Fruit fly (Drosophila melanogaster) whole organism, embryonic: Measurements from ENCODE around the gene Ptp10D.

ENCODE experiments used
- Bgb ChIP-seq: fragments of 200-800 bp; sonication (Bioruptor generic); IDR thresholded peaks from 2 replicates; pipeline ENCODE4 v1.3.6; 2022; ENCODE audit warnings: missing biosample characterization, missing genetic modification characterization; ENCODE audit not compliant: partially characterized antibody
- CG11085 ChIP-seq: fragments of 200-800 bp; sonication (Bioruptor generic); IDR thresholded peaks from 2 replicates; pipeline ENCODE4 v1.3.6; 2022; ENCODE audit warnings: missing biosample characterization, missing genetic modification characterization
- CG13775 ChIP-seq: fragments of 200-800 bp; sonication (Bioruptor generic); optimal IDR thresholded peaks from 3 replicates; lab custom pipeline; 2017; ENCODE audit warnings: missing biosample characterization, mild to moderate bottlenecking, missing genetic modification characterization
- CG17186 ChIP-seq: fragments of 200-800 bp; sonication (Bioruptor generic); optimal IDR thresholded peaks from 3 replicates; lab custom pipeline; 2017; ENCODE audit warnings: missing biosample characterization, missing genetic modification reagents, missing genetic modification characterization
- CG17359 ChIP-seq: fragments of 200-800 bp; sonication (Bioruptor generic); optimal IDR thresholded peaks from 3 replicates; lab custom pipeline; 2018; ENCODE audit warnings: missing biosample characterization, mild to moderate bottlenecking, missing genetic modification characterization, moderate library complexity
- CG2116 ChIP-seq: fragments of 200-800 bp; sonication (Bioruptor generic); optimal IDR thresholded peaks from 3 replicates; lab custom pipeline; 2018; ENCODE audit warnings: missing biosample characterization, mild to moderate bottlenecking, missing genetic modification characterization
- CG2129 ChIP-seq: fragments of 200-800 bp; sonication (Bioruptor generic); IDR thresholded peaks from 2 replicates; pipeline ENCODE4 v1.3.6; 2022; ENCODE audit warnings: missing biosample characterization, missing genetic modification characterization; ENCODE audit not compliant: partially characterized antibody
- CG3838 ChIP-seq: fragments of 200-800 bp; sonication (Bioruptor generic); optimal IDR thresholded peaks from 3 replicates; lab custom pipeline; 2016; ENCODE audit warnings: missing biosample characterization, missing genetic modification characterization
- CG4282 ChIP-seq: fragments of 200-800 bp; sonication (Bioruptor generic); optimal IDR thresholded peaks from 2 replicates; lab custom pipeline; 2016; ENCODE audit warnings: missing biosample characterization, missing genetic modification characterization
- CG6791 ChIP-seq: fragments of 200-800 bp; sonication (Bioruptor generic); IDR thresholded peaks from 3 replicates; pipeline ENCODE4 v1.3.6; 2022; ENCODE audit warnings: missing biosample characterization, missing genetic modification characterization; ENCODE audit not compliant: partially characterized antibody
- CG7963 ChIP-seq: fragments of 200-800 bp; sonication (Bioruptor generic); IDR thresholded peaks from 3 replicates; pipeline ENCODE4 v1.3.6; 2022; ENCODE audit warnings: missing biosample characterization, missing genetic modification characterization; ENCODE audit not compliant: partially characterized antibody
- Dfd ChIP-seq, 2 experiments: fragments of >200 bp; optimal IDR thresholded peaks; 2 replicates each; lab custom pipeline; 2017; ENCODE audit warnings: missing biosample characterization in 2 of 2, missing genetic modification characterization in 2 of 2
- Dll ChIP-seq: fragments of 200-800 bp; sonication (Bioruptor generic); IDR thresholded peaks from 4 replicates; pipeline ENCODE4 v1.3.6; 2022; ENCODE audit warnings: missing biosample characterization, missing genetic modification characterization; ENCODE audit not compliant: partially characterized antibody
- Dp ChIP-seq: fragments of 200-800 bp; sonication (Bioruptor generic); optimal IDR thresholded peaks from 2 replicates; lab custom pipeline; 2018; ENCODE audit warnings: missing biosample characterization, mild to moderate bottlenecking, missing genetic modification characterization, moderate library complexity
- Dref ChIP-seq: fragments of 200-800 bp; sonication (Bioruptor generic); IDR thresholded peaks from 2 replicates; pipeline ENCODE4 v1.3.6; 2022; ENCODE audit warnings: missing biosample characterization, missing genetic modification characterization
- E2f2 ChIP-seq: fragments of 200-800 bp; sonication (Bioruptor generic); IDR thresholded peaks from 2 replicates; pipeline ENCODE4 v1.3.6; 2022; ENCODE audit warnings: missing biosample characterization, missing genetic modification characterization
- Fer1 ChIP-seq: fragments of 200-800 bp; sonication (Bioruptor generic); optimal IDR thresholded peaks from 2 replicates; lab custom pipeline; 2017; ENCODE audit warnings: missing biosample characterization, mild to moderate bottlenecking, missing genetic modification characterization
- Hey ChIP-seq: fragments of 200-800 bp; sonication (Bioruptor generic); optimal IDR thresholded peaks from 3 replicates; lab custom pipeline; 2018; ENCODE audit warnings: missing biosample characterization, mild to moderate bottlenecking, missing genetic modification characterization
- NK7.1 ChIP-seq: fragments of 200-800 bp; sonication (Bioruptor generic); optimal IDR thresholded peaks from 3 replicates; lab custom pipeline; 2016; ENCODE audit warnings: missing biosample characterization, missing genetic modification characterization
- Opbp ChIP-seq: fragments of 200-800 bp; sonication (Bioruptor generic); IDR thresholded peaks from 3 replicates; pipeline ENCODE4 v1.3.6; 2022; ENCODE audit warnings: missing biosample characterization, missing genetic modification characterization; ENCODE audit not compliant: partially characterized antibody
- Sin3A ChIP-seq: fragments of >200 bp; optimal IDR thresholded peaks from 2 replicates; lab custom pipeline; 2018
- Spps ChIP-seq: fragments of 200-800 bp; sonication (Bioruptor generic); optimal IDR thresholded peaks from 2 replicates; lab custom pipeline; 2018; ENCODE audit warnings: missing biosample characterization, mild to moderate bottlenecking, missing genetic modification characterization
- amos ChIP-seq: fragments of 200-800 bp; sonication (Bioruptor generic); IDR thresholded peaks from 2 replicates; pipeline ENCODE4 v1.3.6; 2022; ENCODE audit warnings: missing biosample characterization, missing genetic modification characterization; ENCODE audit not compliant: partially characterized antibody
- bbx ChIP-seq: fragments of 200-800 bp; sonication (Bioruptor generic); IDR thresholded peaks from 2 replicates; pipeline ENCODE4 v1.3.6; 2022; ENCODE audit warnings: missing biosample characterization, missing genetic modification characterization; ENCODE audit not compliant: partially characterized antibody
- chinmo ChIP-seq: fragments of 200-800 bp; sonication (Bioruptor generic); IDR thresholded peaks from 4 replicates; pipeline ENCODE4 v1.3.6; 2022; ENCODE audit warnings: missing biosample characterization, missing genetic modification characterization; ENCODE audit not compliant: partially characterized antibody
- ci ChIP-seq: fragments of 200-800 bp; sonication (Bioruptor generic); IDR thresholded peaks from 3 replicates; pipeline ENCODE4 v1.3.6; 2022; ENCODE audit warnings: missing biosample characterization, missing genetic modification characterization
- corto ChIP-seq: fragments of 200-800 bp; sonication (Bioruptor generic); optimal IDR thresholded peaks from 2 replicates; lab custom pipeline; 2016; ENCODE audit warnings: missing biosample characterization, mild to moderate bottlenecking, missing genetic modification characterization, moderate library complexity
- ewg ChIP-seq: fragments of 200-800 bp; sonication (Bioruptor generic); optimal IDR thresholded peaks from 3 replicates; lab custom pipeline; 2017; ENCODE audit warnings: mild to moderate bottlenecking, missing biosample characterization, missing genetic modification reagents, missing genetic modification characterization
- fru ChIP-seq: fragments of >200 bp; optimal IDR thresholded peaks from 2 replicates; lab custom pipeline; 2017
- hbn ChIP-seq: fragments of 200-800 bp; sonication (Bioruptor generic); IDR thresholded peaks from 2 replicates; pipeline ENCODE4 v1.3.6; 2022; ENCODE audit warnings: missing biosample characterization, missing genetic modification characterization; ENCODE audit not compliant: partially characterized antibody
- jing ChIP-seq: fragments of 200-800 bp; sonication (Bioruptor generic); optimal IDR thresholded peaks from 2 replicates; lab custom pipeline; 2018; ENCODE audit warnings: missing biosample characterization, mild to moderate bottlenecking, missing genetic modification characterization
- nerfin-1 ChIP-seq: fragments of 200-800 bp; sonication (Bioruptor generic); optimal IDR thresholded peaks from 3 replicates; lab custom pipeline; 2019; ENCODE audit warnings: missing biosample characterization, mild to moderate bottlenecking, missing genetic modification characterization, moderate library complexity
- nmo ChIP-seq: fragments of 200-800 bp; sonication (Bioruptor generic); optimal IDR thresholded peaks from 2 replicates; lab custom pipeline; 2018; ENCODE audit warnings: missing biosample characterization, mild to moderate bottlenecking, missing genetic modification characterization, moderate library complexity
- zen2 ChIP-seq: fragments of 200-800 bp; sonication (Bioruptor generic); IDR thresholded peaks from 3 replicates; pipeline ENCODE4 v1.3.6; 2022; ENCODE audit warnings: missing biosample characterization, missing genetic modification characterization; ENCODE audit not compliant: partially characterized antibody
- zfh1 ChIP-seq: fragments of 200-800 bp; sonication (Bioruptor generic); IDR thresholded peaks from 3 replicates; pipeline ENCODE4 v1.3.6; 2022; ENCODE audit warnings: missing biosample characterization, missing genetic modification characterization

The Ptp10D gene

dm6 chrX:11620527-11620926 lies 1.3 kb upstream of the Ptp10D start (continued):
- TF ChIP-seq nerfin-1 (no peak), chinmo (GFP tag; lab: Robert Waterston, UW) (0 out of 4 replicates have a peak, but pooled peaks have one; percentile 49), Dfd (GFP tag; optimal IDR thresholded peaks at IDR 0.05; lab: Kevin White, UChicago) (no peak), NK7.1 (GFP tag; lab: Kevin White, UChicago) (no peak)

dm6 chrX:11621315-11621865 lies 425 bp upstream of the Ptp10D start:
- peak; percentile 66 for TF ChIP-seq Dref (GFP tag; lab: Robert Waterston, UW)
- TF ChIP-seq jing (GFP tag; lab: Kevin White, UChicago) = no peak
- no peak for TF ChIP-seq Hey (tag; lab: Kevin White, UChicago)
- TF ChIP-seq CG11085 (GFP tag; lab: Robert Waterston, UW) = no peak
- TF ChIP-seq CG2129 (GFP tag; lab: Robert Waterston, UW) = peak; percentile 36
- TF ChIP-seq ci = no peak
- no peak for TF ChIP-seq fru (lab: Kevin White, UChicago)
- peak; percentile 64 for TF ChIP-seq ewg
- TF ChIP-seq CG17359 (tag; lab: Kevin White, UChicago) = no peak
- peak; percentile 5; the same call in 2 of the 3 replicates for TF ChIP-seq CG6791 (GFP tag; lab: Robert Waterston, UW)
- peak; percentile 27 for TF ChIP-seq bbx (GFP tag; lab: Robert Waterston, UW)
- TF ChIP-seq Fer1 (GFP tag; lab: Kevin White, UChicago) = no peak
- peak; percentile 26; the same call in 2 of the 3 replicates for TF ChIP-seq Opbp (GFP tag; lab: Robert Waterston, UW)
- peak; percentile 82 for TF ChIP-seq Dp
- TF ChIP-seq CG7963 (GFP tag; lab: Robert Waterston, UW) = 0 out of 3 replicates have a peak, but pooled peaks have one; percentile 9
- TF ChIP-seq zen2 (GFP tag; lab: Robert Waterston, UW) = peak; percentile 4
- TF ChIP-seq Dll = peak; percentile 73; the same call in 3 of the 4 replicates
- no peak for TF ChIP-seq Spps (tag; lab: Kevin White, UChicago)
- TF ChIP-seq zfh1 (GFP tag; lab: Robert Waterston, UW) = no peak
- no peak for TF ChIP-seq CG13775 (GFP tag; lab: Kevin White, UChicago)
- TF ChIP-seq CG2116 (GFP tag; lab: Kevin White, UChicago) = peak; percentile 90
- TF ChIP-seq CG17186 (GFP tag; lab: Kevin White, UChicago) = peak; percentile 10
- peak; percentile 39; the same call in 1 of the 2 replicates for TF ChIP-seq hbn
- no peak for TF ChIP-seq CG4282 (GFP tag; lab: Kevin White, UChicago)
- peak; percentile 38; the same call in 1 of the 2 replicates for TF ChIP-seq amos (GFP tag; lab: Robert Waterston, UW)
- TF ChIP-seq E2f2 (GFP tag; lab: Robert Waterston, UW) = peak; percentile 85
- peak; percentile 3 for TF ChIP-seq nmo (GFP tag; lab: Kevin White, UChicago)
- peak; percentile 80 for TF ChIP-seq Sin3A (lab: Kevin White, UChicago)
- TF ChIP-seq corto = no peak
- no peak for TF ChIP-seq Dfd (GFP tag; optimal IDR thresholded peaks at IDR 0.05; lab: Kevin White, UChicago)
- peak; percentile 4 for TF ChIP-seq Bgb (GFP tag; lab: Robert Waterston, UW)
- TF ChIP-seq CG3838 = no peak
